Fruit fly (Drosophila melanogaster): ENCODE data around the gene Es2.

- TF ChIP-seq CG9215 (GFP tag; IDR thresholded peaks at IDR 0.05) (no peak), Jarid2 (GFP tag; optimal IDR thresholded peaks at IDR 0.05) (no peak), prd (optimal IDR thresholded peaks at IDR 0.05) (no peak), prd (GFP tag; IDR thresholded peaks at IDR 0.05) (no peak), stwl (tag; optimal IDR thresholded peaks at IDR 0.05) (no peak)
These were observed 1.0 kb upstream of the Es2 start for dm6 chrX:8460232-8460631.
